Worm (Caenorhabditis elegans) whole organism, dauer: Measurements from ENCODE around the gene srh-85.

Source experiments
- unc-62 ChIP-seq: sonication (generic microtip); optimal IDR thresholded peaks from 2 replicates; lab custom pipeline; 2017; ENCODE audit warnings: missing biosample characterization, missing genetic modification reagents, missing genetic modification characterization

The srh-85 gene

ce11 chrV:2987407-2987806 is at the start of gene srh-85:
srh-85 (minus strand) TSS chrV:2987507.
- no peak for TF ChIP-seq unc-62 (GFP tag; lab: Kevin White, UChicago)

ce11 chrV:3034236-3034635 is 46.9 kb upstream of the srh-85 start, which contains the start of gene srw-8:
srw-8 (minus strand) TSS chrV:3034336.
- TF ChIP-seq unc-62 (GFP tag; lab: Kevin White, UChicago): no peak

- no peak for TF ChIP-seq unc-62 (GFP tag; lab: Kevin White, UChicago)
Measured at ce11 chrV:3032343-3032742, 45.0 kb upstream of the srh-85 start, which contains the start of gene irld-38. irld-38 (minus strand) TSS chrV:3032443.

- TF ChIP-seq unc-62 (GFP tag; lab: Kevin White, UChicago): no peak
Measured at ce11 chrV:3028205-3028604, 40.9 kb upstream of the srh-85 start, which contains the start of gene asp-7. asp-7 (plus strand) TSS chrV:3028285.

ce11 chrV:3024274-3024673 is 37.0 kb upstream of the srh-85 start, which contains the start of gene asp-8:
asp-8 (plus strand) TSS chrV:3024549.
- no peak for TF ChIP-seq unc-62 (GFP tag; lab: Kevin White, UChicago)

ce11 chrV:3021306-3021705 is 34.0 kb upstream of the srh-85 start, which contains the start of gene irld-12:
irld-12 (minus strand) TSS chrV:3021406.
- no peak for TF ChIP-seq unc-62 (GFP tag; lab: Kevin White, UChicago)

ce11 chrV:3017930-3018329 is 30.6 kb upstream of the srh-85 start:
- TF ChIP-seq unc-62 (GFP tag; lab: Kevin White, UChicago): no peak

ce11 chrV:3014185-3014584 is 26.9 kb upstream of the srh-85 start, which contains the start of gene K12D9.1:
K12D9.1 (plus strand) TSS chrV:3014485.
- no peak for TF ChIP-seq unc-62 (GFP tag; lab: Kevin White, UChicago)

ce11 chrV:3011394-3011793 is 24.1 kb upstream of the srh-85 start, which contains the start of gene srw-135:
srw-135 (minus strand) TSS chrV:3011494.
- no peak for TF ChIP-seq unc-62 (GFP tag; lab: Kevin White, UChicago)

ce11 chrV:3010468-3010867 is 23.2 kb upstream of the srh-85 start, which contains the start of gene srw-136:
srw-136 (minus strand) TSS chrV:3010568.
- no peak for TF ChIP-seq unc-62 (GFP tag; lab: Kevin White, UChicago)

ce11 chrV:3005964-3006363 is 18.7 kb upstream of the srh-85 start, which contains the start of gene srw-112:
srw-112 (minus strand) TSS chrV:3006064.
- no peak for TF ChIP-seq unc-62 (GFP tag; lab: Kevin White, UChicago)

- TF ChIP-seq unc-62 (GFP tag; lab: Kevin White, UChicago): no peak
Measured at ce11 chrV:2999736-3000135, 12.4 kb upstream of the srh-85 start, which contains the start of gene srw-119. srw-119 (minus strand) TSS chrV:2999836.

ce11 chrV:2996105-2996504 is 8.8 kb upstream of the srh-85 start, which contains the start of gene srw-120:
srw-120 (minus strand) TSS chrV:2996205.
- TF ChIP-seq unc-62 (GFP tag; lab: Kevin White, UChicago): no peak

ce11 chrV:2993816-2994215 is 6.5 kb upstream of the srh-85 start, which contains the start of gene srw-115:
srw-115 (minus strand) TSS chrV:2993916.
- TF ChIP-seq unc-62 (GFP tag; lab: Kevin White, UChicago): no peak

- TF ChIP-seq unc-62 (GFP tag; lab: Kevin White, UChicago): no peak
Measured at ce11 chrV:2992060-2992459, 4.8 kb upstream of the srh-85 start.

- no peak for TF ChIP-seq unc-62 (GFP tag; lab: Kevin White, UChicago)
Measured at ce11 chrV:2991485-2991884, 4.2 kb upstream of the srh-85 start, which contains the start of gene srw-121. srw-121 (minus strand) TSS chrV:2991585.

- no peak for TF ChIP-seq unc-62 (GFP tag; lab: Kevin White, UChicago)
Measured at ce11 chrV:2985309-2985708, 2.0 kb downstream of the srh-85 start, which contains the start of gene srw-139. srw-139 (minus strand) TSS chrV:2985409.
